Worm (Caenorhabditis elegans) whole organism, early embryonic: ENCODE results near the gene F01G4.4.

Experiments used
- B0310.2 ChIP-seq: sonication (generic microtip); optimal IDR thresholded peaks from 2 replicates; lab custom pipeline; 2016; ENCODE audit warnings: mild to moderate bottlenecking, missing genetic modification characterization, missing compliant biosample characterization
- F13C5.2 ChIP-seq: sonication (generic microtip); optimal IDR thresholded peaks from 2 replicates; lab custom pipeline; 2017; ENCODE audit warnings: mild to moderate bottlenecking, missing genetic modification characterization, inconsistent platforms, missing compliant biosample characterization
- aly-1 ChIP-seq: sonication (generic microtip); optimal IDR thresholded peaks from 2 replicates; lab custom pipeline; 2016; ENCODE audit warnings: missing genetic modification characterization, missing compliant biosample characterization
- ama-1 ChIP-seq: fragments of 150-350 bp; optimal IDR thresholded peaks from 2 replicates; lab custom pipeline; 2014
- ceh-13 ChIP-seq: fragments of 200-800 bp; sonication (Bioruptor generic); optimal IDR thresholded peaks from 2 replicates; lab custom pipeline; 2018; ENCODE audit warnings: mild to moderate bottlenecking, missing genetic modification characterization, missing compliant biosample characterization
- ceh-36 ChIP-seq: sonication (generic microtip); optimal IDR thresholded peaks from 2 replicates; lab custom pipeline; 2016; ENCODE audit warnings: missing genetic modification characterization, inconsistent platforms, missing compliant biosample characterization
- ets-7 ChIP-seq: sonication (generic microtip); optimal IDR thresholded peaks from 2 replicates; lab custom pipeline; 2016; ENCODE audit warnings: missing genotype, missing genetic modification characterization, missing compliant biosample characterization
- flt-1 ChIP-seq: fragments of 200-800 bp; sonication (Bioruptor generic); IDR thresholded peaks from 2 replicates; pipeline ENCODE4 v1.3.6; 2022; ENCODE audit warnings: missing genetic modification characterization, missing compliant biosample characterization
- hmbx-1 ChIP-seq: sonication (generic microtip); optimal IDR thresholded peaks from 2 replicates; lab custom pipeline; 2016; ENCODE audit warnings: mild to moderate bottlenecking, missing genetic modification characterization, missing compliant biosample characterization
- hmg-4 ChIP-seq: fragments of 200-800 bp; sonication (Bioruptor generic); optimal IDR thresholded peaks from 2 replicates; lab custom pipeline; 2018; ENCODE audit warnings: mild to moderate bottlenecking, missing genetic modification characterization, missing compliant biosample characterization
- hnd-1 ChIP-seq: sonication (generic microtip); optimal IDR thresholded peaks from 2 replicates; lab custom pipeline; 2016; ENCODE audit warnings: missing genetic modification characterization, missing compliant biosample characterization
- pes-1 ChIP-seq: fragments of 200-800 bp; sonication (Bioruptor generic); IDR thresholded peaks from 2 replicates; pipeline ENCODE4 v1.3.6; 2022; ENCODE audit warnings: missing genetic modification reagents, missing genetic modification characterization, missing compliant biosample characterization
- scrt-1 ChIP-seq: fragments of 200-800 bp; sonication (Bioruptor generic); IDR thresholded peaks from 2 replicates; pipeline ENCODE4 v1.3.6; 2022; ENCODE audit warnings: missing genetic modification characterization, missing compliant biosample characterization
- sea-1 ChIP-seq: fragments of 200-800 bp; sonication (Bioruptor generic); conservative IDR thresholded peaks from 2 replicates; pipeline ENCODE4 v1.3.6; 2022; ENCODE audit warnings: missing genetic modification characterization, missing compliant biosample characterization
- tbx-11 ChIP-seq: fragments of 200-800 bp; sonication (Bioruptor generic); IDR thresholded peaks from 2 replicates; pipeline ENCODE4 v1.3.6; 2022; ENCODE audit warnings: missing genetic modification characterization, missing compliant biosample characterization
- tbx-37 ChIP-seq: fragments of 200-800 bp; sonication (Bioruptor generic); conservative IDR thresholded peaks from 2 replicates; pipeline ENCODE4 v1.3.6; 2022; ENCODE audit warnings: missing genetic modification reagents, missing genetic modification characterization, missing compliant biosample characterization
- tra-4 ChIP-seq: sonication (generic microtip); optimal IDR thresholded peaks from 2 replicates; lab custom pipeline; 2017; ENCODE audit warnings: missing genetic modification characterization, missing compliant biosample characterization

F01G4.4 gene

ce11 chrIV:11159886-11160285 is 16.7 kb downstream of the F01G4.4 start, which contains the start of gene mboa-4:
TSS of gene mboa-4 (minus strand) at chrIV:11159986.
- TF ChIP-seq tra-4 (no peak), scrt-1 (GFP tag; lab: Robert Waterston, UW) (no peak), ama-1 (no peak), ets-7 (tag; lab: Kevin White, UChicago) (no peak), B0310.2 (tag; lab: Kevin White, UChicago) (no peak), hmg-4 (GFP tag; lab: Kevin White, UChicago) (no peak), flt-1 (GFP tag; lab: Robert Waterston, UW) (no peak), tbx-11 (no peak), pes-1 (GFP tag; lab: Robert Waterston, UW) (no peak), ceh-36 (tag; lab: Kevin White, UChicago) (no peak), sea-1 (GFP tag; lab: Robert Waterston, UW) (no peak), tbx-37 (GFP tag; lab: Robert Waterston, UW) (no peak), aly-1 (tag; lab: Kevin White, UChicago) (no peak), ceh-13 (no peak), hnd-1 (tag; lab: Kevin White, UChicago) (no peak)

ce11 chrIV:11160707-11161106 is 17.6 kb downstream of the F01G4.4 start, which contains the start of gene C08F8.15:
TSS of gene C08F8.15 (minus strand) at chrIV:11160807.
- TF ChIP-seq hnd-1 (tag; lab: Kevin White, UChicago) (no peak), hmg-4 (GFP tag; lab: Kevin White, UChicago) (no peak), B0310.2 (tag; lab: Kevin White, UChicago) (no peak), ceh-36 (tag; lab: Kevin White, UChicago) (no peak), ets-7 (tag; lab: Kevin White, UChicago) (no peak), ceh-13 (no peak), tra-4 (no peak), flt-1 (GFP tag; lab: Robert Waterston, UW) (no peak), pes-1 (GFP tag; lab: Robert Waterston, UW) (no peak), sea-1 (GFP tag; lab: Robert Waterston, UW) (no peak), ama-1 (no peak), tbx-37 (GFP tag; lab: Robert Waterston, UW) (no peak), hmbx-1 (tag; lab: Kevin White, UChicago) (no peak), F13C5.2 (tag; lab: Kevin White, UChicago) (no peak), scrt-1 (GFP tag; lab: Robert Waterston, UW) (no peak), tbx-11 (no peak), aly-1 (tag; lab: Kevin White, UChicago) (no peak)

- TF ChIP-seq tbx-37 (GFP tag; lab: Robert Waterston, UW) (no peak), pes-1 (GFP tag; lab: Robert Waterston, UW) (no peak), ceh-13 (no peak), aly-1 (tag; lab: Kevin White, UChicago) (no peak), tbx-11 (no peak), scrt-1 (GFP tag; lab: Robert Waterston, UW) (no peak), hmg-4 (GFP tag; lab: Kevin White, UChicago) (no peak), ceh-36 (tag; lab: Kevin White, UChicago) (no peak)
Measured at ce11 chrIV:11162451-11162850, 19.3 kb downstream of the F01G4.4 start, which contains the start of gene fbxb-9. TSS of gene fbxb-9 (minus strand) at chrIV:11162551.

- TF ChIP-seq B0310.2 (tag; lab: Kevin White, UChicago): no peak
- TF ChIP-seq hmbx-1 (tag; lab: Kevin White, UChicago): no peak
- no peak for TF ChIP-seq ama-1
Measured at ce11 chrIV:11164831-11165230, 21.7 kb downstream of the F01G4.4 start, which contains the start of gene C08F8.6. TSS of gene C08F8.6 (minus strand) at chrIV:11164931.

- no peak for TF ChIP-seq B0310.2 (tag; lab: Kevin White, UChicago)
- TF ChIP-seq hmg-4 (GFP tag; lab: Kevin White, UChicago): no peak
- TF ChIP-seq ets-7 (tag; lab: Kevin White, UChicago): no peak
- no peak for TF ChIP-seq tbx-37 (GFP tag; lab: Robert Waterston, UW)
- TF ChIP-seq sea-1 (GFP tag; lab: Robert Waterston, UW): no peak
- no peak for TF ChIP-seq F13C5.2 (tag; lab: Kevin White, UChicago)
- no peak for TF ChIP-seq hnd-1 (tag; lab: Kevin White, UChicago)
- no peak for TF ChIP-seq flt-1 (GFP tag; lab: Robert Waterston, UW)
Measured at ce11 chrIV:11169652-11170051, 26.5 kb downstream of the F01G4.4 start, which contains the start of gene nhr-67. TSS of gene nhr-67 (plus strand) at chrIV:11169748.

- TF ChIP-seq scrt-1 (GFP tag; lab: Robert Waterston, UW) (no peak), sea-1 (GFP tag; lab: Robert Waterston, UW) (no peak), aly-1 (tag; lab: Kevin White, UChicago) (no peak), ets-7 (tag; lab: Kevin White, UChicago) (no peak), hnd-1 (tag; lab: Kevin White, UChicago) (no peak), F13C5.2 (tag; lab: Kevin White, UChicago) (no peak), ama-1 (no peak), tbx-11 (no peak), ceh-13 (no peak), tra-4 (no peak), pes-1 (GFP tag; lab: Robert Waterston, UW) (no peak), flt-1 (GFP tag; lab: Robert Waterston, UW) (no peak), hmg-4 (GFP tag; lab: Kevin White, UChicago) (no peak)
Measured at ce11 chrIV:11174772-11175171, 31.6 kb downstream of the F01G4.4 start.

ce11 chrIV:11176967-11177366 is 33.8 kb downstream of the F01G4.4 start, which contains the start of gene rap-3:
TSS of gene rap-3 (plus strand) at chrIV:11177267.
- no peak for TF ChIP-seq ceh-13
- no peak for TF ChIP-seq flt-1 (GFP tag; lab: Robert Waterston, UW)

- TF ChIP-seq hnd-1 (tag; lab: Kevin White, UChicago): no peak
- no peak for TF ChIP-seq pes-1 (GFP tag; lab: Robert Waterston, UW)
- no peak for TF ChIP-seq tbx-37 (GFP tag; lab: Robert Waterston, UW)
- TF ChIP-seq aly-1 (tag; lab: Kevin White, UChicago): no peak
Measured at ce11 chrIV:11178495-11178894, 35.4 kb downstream of the F01G4.4 start, which contains the start of gene C08F8.9. TSS of gene C08F8.9 (minus strand) at chrIV:11178595.
